Worm (Caenorhabditis elegans): ENCODE results near the gene ipla-7.

ipla-7 gene

ce11 chrIV:10051088-10051487 lies 11.6 kb downstream of the ipla-7 start, which contains the start of gene T04B2.8:
TSS of gene T04B2.8 (minus strand) at chrIV:10051188.
- TF ChIP-seq pha-4 (tag; optimal IDR thresholded peaks at IDR 0.05) = no peak
- no peak for TF ChIP-seq nhr-25 (tag; optimal IDR thresholded peaks at IDR 0.05)
- no peak for TF ChIP-seq mdl-1 (tag; optimal IDR thresholded peaks at IDR 0.05)
- TF ChIP-seq nhr-12 (tag; optimal IDR thresholded peaks at IDR 0.05) = no peak
- TF ChIP-seq daf-12 (tag; optimal IDR thresholded peaks at IDR 0.05) = no peak
- TF ChIP-seq ceh-9 (tag; optimal IDR thresholded peaks at IDR 0.05) = no peak
- TF ChIP-seq aly-2 (tag; optimal IDR thresholded peaks at IDR 0.05) = no peak
- TF ChIP-seq zag-1 (tag; optimal IDR thresholded peaks at IDR 0.05) = no peak
- TF ChIP-seq ceh-28 (tag; optimal IDR thresholded peaks at IDR 0.05) = no peak
- TF ChIP-seq ama-1 (optimal IDR thresholded peaks at IDR 0.05) = no peak
- no peak for TF ChIP-seq ceh-16 (tag; optimal IDR thresholded peaks at IDR 0.05)
- no peak for TF ChIP-seq fos-1 (tag; optimal IDR thresholded peaks at IDR 0.05)
- TF ChIP-seq nhr-11 (tag; optimal IDR thresholded peaks at IDR 0.05) = no peak
- TF ChIP-seq snpc-4 (tag; optimal IDR thresholded peaks at IDR 0.05) = no peak
- TF ChIP-seq egl-27 (tag; optimal IDR thresholded peaks at IDR 0.05) = no peak

ce11 chrIV:10048268-10048667 lies 14.4 kb downstream of the ipla-7 start:
- TF ChIP-seq nhr-11 (tag; optimal IDR thresholded peaks at IDR 0.05) = no peak
- TF ChIP-seq unc-39 (tag; optimal IDR thresholded peaks at IDR 0.05) = no peak
- TF ChIP-seq skn-1 (tag; optimal IDR thresholded peaks at IDR 0.05) = no peak
- no peak for TF ChIP-seq pha-4 (tag; optimal IDR thresholded peaks at IDR 0.05)
- no peak for TF ChIP-seq fos-1 (tag; optimal IDR thresholded peaks at IDR 0.05)

DNA sequence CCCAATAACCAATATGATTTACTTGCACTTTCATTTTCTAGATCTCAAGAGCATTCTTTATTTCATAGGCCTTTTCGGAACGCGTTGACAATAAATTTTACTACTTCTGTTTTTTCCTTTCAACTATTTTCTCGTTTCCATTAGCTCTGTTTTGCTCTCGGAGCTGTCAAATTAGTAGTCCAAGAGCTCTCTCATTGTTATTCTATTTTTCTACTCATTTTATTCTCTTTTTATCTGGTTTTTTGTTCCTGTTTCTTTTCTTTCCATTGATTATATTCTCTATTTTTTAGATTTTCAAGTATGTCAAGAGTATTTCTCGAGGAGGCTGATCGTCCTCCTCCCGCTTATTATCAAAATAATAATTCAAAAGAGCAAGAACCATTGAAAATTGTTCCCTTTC lies 15.5 kb downstream of the ipla-7 start, which contains the start of gene T04B2.3:
TSS of gene T04B2.3 (plus strand) at position 301 of the 400 bp plus-strand sequence.
- TF ChIP-seq nfya-1 (tag; optimal IDR thresholded peaks at IDR 0.05; ENCODE audit: insufficient read depth) (no peak), nhr-12 (tag; optimal IDR thresholded peaks at IDR 0.05) (no peak), eor-1 (tag; optimal IDR thresholded peaks at IDR 0.05) (no peak), unc-62 (GFP tag; optimal IDR thresholded peaks at IDR 0.05) (no peak), nhr-237 (tag; optimal IDR thresholded peaks at IDR 0.05) (no peak), ceh-16 (tag; optimal IDR thresholded peaks at IDR 0.05) (no peak), elt-1 (tag; optimal IDR thresholded peaks at IDR 0.05) (no peak), ceh-28 (tag; optimal IDR thresholded peaks at IDR 0.05) (no peak), ztf-11 (tag; optimal IDR thresholded peaks at IDR 0.05) (no peak), ztf-4 (tag; optimal IDR thresholded peaks at IDR 0.05) (no peak), nhr-43 (tag; optimal IDR thresholded peaks at IDR 0.05; ENCODE audit: poor library complexity, severe bottlenecking) (no peak), nhr-67 (tag; optimal IDR thresholded peaks at IDR 0.05) (no peak), aly-2 (tag; optimal IDR thresholded peaks at IDR 0.05) (no peak), pqm-1 (tag; optimal IDR thresholded peaks at IDR 0.05) (no peak)

DNA sequence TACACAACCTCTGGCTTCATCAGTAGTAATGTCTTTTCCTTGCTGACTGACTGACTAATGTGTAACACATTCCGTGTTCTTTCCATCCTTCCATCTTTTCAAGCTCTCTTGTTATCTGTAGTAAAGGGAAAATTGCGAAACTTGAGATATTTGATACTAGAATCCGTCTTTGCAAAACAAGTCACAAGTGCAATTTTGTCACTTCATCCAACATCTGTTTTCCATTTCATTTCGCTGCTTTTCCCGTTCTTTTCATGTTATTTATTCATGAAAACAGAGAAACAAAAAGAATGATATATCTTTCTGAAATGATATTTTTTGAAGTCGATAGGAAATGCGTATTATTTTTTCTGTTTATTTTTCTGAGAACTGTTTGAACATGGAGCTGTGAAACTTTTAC lies 16.6 kb downstream of the ipla-7 start:
- TF ChIP-seq snpc-4 (tag; optimal IDR thresholded peaks at IDR 0.05) = no peak
- peak; percentile 1 for TF ChIP-seq lin-39 (tag; optimal IDR thresholded peaks at IDR 0.05)

- TF ChIP-seq ZK546.5 (tag; optimal IDR thresholded peaks at IDR 0.05) (no peak), fos-1 (tag; optimal IDR thresholded peaks at IDR 0.05) (no peak), nhr-25 (tag; optimal IDR thresholded peaks at IDR 0.05) (no peak)
These were observed 19.8 kb downstream of the ipla-7 start, which contains the start of gene frk-1 for ce11 chrIV:10042881-10043280. TSS of gene frk-1 (plus strand) at chrIV:10043181.

- TF ChIP-seq ceh-9 (tag; optimal IDR thresholded peaks at IDR 0.05) = no peak
- TF ChIP-seq nfya-1 (tag; optimal IDR thresholded peaks at IDR 0.05; ENCODE audit: insufficient read depth) = no peak
- no peak for TF ChIP-seq fkh-2 (tag; optimal IDR thresholded peaks at IDR 0.05)
- TF ChIP-seq unc-39 (tag; optimal IDR thresholded peaks at IDR 0.05) = no peak
- TF ChIP-seq nhr-12 (tag; optimal IDR thresholded peaks at IDR 0.05) = no peak
- no peak for TF ChIP-seq nhr-28 (tag; optimal IDR thresholded peaks at IDR 0.05)
- no peak for TF ChIP-seq pha-4 (tag; optimal IDR thresholded peaks at IDR 0.05)
These were observed 21.8 kb downstream of the ipla-7 start, which contains the start of gene dhs-31 for ce11 chrIV:10040803-10041202. TSS of gene dhs-31 (minus strand) at chrIV:10040903.

DNA sequence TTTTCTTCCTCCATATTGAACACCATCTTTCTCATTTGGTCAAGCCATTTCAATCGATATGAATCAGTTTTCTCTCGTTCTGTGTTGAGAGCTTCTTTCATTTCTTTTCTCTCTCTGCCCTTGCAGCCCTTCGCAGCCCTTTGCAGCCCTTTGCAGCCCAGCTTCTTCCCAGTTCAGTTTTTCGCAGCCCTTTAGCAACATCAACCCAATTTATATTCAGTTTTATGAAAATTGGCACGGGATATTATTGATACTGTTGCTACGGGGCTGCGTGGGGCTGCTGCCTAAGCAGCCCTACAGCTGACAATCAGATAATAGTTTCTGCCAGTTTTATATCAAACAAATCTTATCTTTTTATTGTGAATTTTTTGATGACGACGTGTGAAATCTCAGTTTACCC lies 25.7 kb downstream of the ipla-7 start, which contains the start of gene F44D12.10:
TSS of gene F44D12.10 (minus strand) at position 101 of the 400 bp plus-strand sequence.
- TF ChIP-seq nfya-1 (tag; optimal IDR thresholded peaks at IDR 0.05; ENCODE audit: insufficient read depth) (no peak), aly-2 (tag; optimal IDR thresholded peaks at IDR 0.05) (no peak), elt-2 (tag; optimal IDR thresholded peaks at IDR 0.05) (no peak), nhr-25 (tag; optimal IDR thresholded peaks at IDR 0.05) (no peak), R02D3.7 (tag; optimal IDR thresholded peaks at IDR 0.05) (no peak), fkh-2 (tag; optimal IDR thresholded peaks at IDR 0.05) (no peak), nhr-12 (tag; optimal IDR thresholded peaks at IDR 0.05) (no peak), tbx-2 (tag; optimal IDR thresholded peaks at IDR 0.05) (no peak), nhr-77 (tag; optimal IDR thresholded peaks at IDR 0.05) (no peak), nhr-67 (tag; optimal IDR thresholded peaks at IDR 0.05) (no peak), elt-1 (tag; optimal IDR thresholded peaks at IDR 0.05) (no peak), zag-1 (tag; optimal IDR thresholded peaks at IDR 0.05) (no peak), snpc-4 (tag; optimal IDR thresholded peaks at IDR 0.05) (no peak), nhr-11 (tag; optimal IDR thresholded peaks at IDR 0.05) (no peak), ceh-82 (tag; optimal IDR thresholded peaks at IDR 0.05) (no peak), skn-1 (tag; optimal IDR thresholded peaks at IDR 0.05) (no peak), lin-15B (tag; optimal IDR thresholded peaks at IDR 0.05) (no peak)
